Worm (Caenorhabditis elegans): Measurements from ENCODE around the gene sri-74.
A peak's percentile ranks its signal among the peaks of the same experiment; 100 is the strongest.
"Not testable (repeated sequence)": the region's sequence is repeated elsewhere in the genome, so short reads cannot be mapped to it uniquely, and the experiment has no call there.

- not testable (repeated sequence) for TF ChIP-seq ama-1 (optimal IDR thresholded peaks at IDR 0.05); B0310.2 (tag; optimal IDR thresholded peaks at IDR 0.05); flt-1 (GFP tag; IDR thresholded peaks at IDR 0.05); ceh-13 (GFP tag; optimal IDR thresholded peaks at IDR 0.05); hnd-1 (tag; optimal IDR thresholded peaks at IDR 0.05); hmg-4 (GFP tag; optimal IDR thresholded peaks at IDR 0.05); tbx-11 (GFP tag; IDR thresholded peaks at IDR 0.05); aly-1 (tag; optimal IDR thresholded peaks at IDR 0.05); F13C5.2 (tag; optimal IDR thresholded peaks at IDR 0.05); ets-7 (tag; optimal IDR thresholded peaks at IDR 0.05); tbx-37 (GFP tag; conservative IDR thresholded peaks at IDR 0.05); tra-4 (tag; optimal IDR thresholded peaks at IDR 0.05)
- TF ChIP-seq ceh-36 (tag; optimal IDR thresholded peaks at IDR 0.05), result peak; percentile 76
Observed at ce11 chrII:2632194-2632593, 49.2 kb upstream of the sri-74 start.
